Worm (Caenorhabditis elegans) whole organism, late embryonic: Measurements from ENCODE around the gene pqn-62.

ENCODE experiments used
- C08G9.2 ChIP-seq: sonication (generic microtip); optimal IDR thresholded peaks from 2 replicates; lab custom pipeline; 2016; ENCODE audit warnings: mild to moderate bottlenecking, missing genetic modification characterization, moderate library complexity, missing compliant biosample characterization
- C38D4.7 ChIP-seq: fragments of 200-800 bp; sonication (Bioruptor generic); optimal IDR thresholded peaks from 2 replicates; lab custom pipeline; 2018; ENCODE audit warnings: mild to moderate bottlenecking, missing genetic modification characterization, moderate library complexity, missing compliant biosample characterization
- T23F11.4 ChIP-seq: fragments of 200-800 bp; sonication (Bioruptor generic); optimal IDR thresholded peaks from 2 replicates; lab custom pipeline; 2018; ENCODE audit warnings: mild to moderate bottlenecking, missing genetic modification characterization, missing compliant biosample characterization
- Y22D7AL.16 ChIP-seq: sonication (generic microtip); optimal IDR thresholded peaks from 2 replicates; lab custom pipeline; 2016; ENCODE audit warnings: missing genetic modification characterization, missing compliant biosample characterization
- ahr-1 ChIP-seq: sonication (generic microtip); optimal IDR thresholded peaks from 2 replicates; lab custom pipeline; 2016; ENCODE audit warnings: missing genetic modification characterization, missing compliant biosample characterization
- ama-1 ChIP-seq: fragments of 150-350 bp; optimal IDR thresholded peaks from 2 replicates; lab custom pipeline; 2014
- ceh-14 ChIP-seq: sonication (generic microtip); optimal IDR thresholded peaks from 2 replicates; lab custom pipeline; 2016; ENCODE audit warnings: missing genotype, missing genetic modification characterization, missing compliant biosample characterization
- ceh-18 ChIP-seq: sonication (generic microtip); optimal IDR thresholded peaks from 2 replicates; lab custom pipeline; 2016; ENCODE audit warnings: missing genetic modification characterization, missing compliant biosample characterization
- ceh-19 ChIP-seq: fragments of 200-800 bp; sonication (Bioruptor generic); optimal IDR thresholded peaks from 2 replicates; lab custom pipeline; 2018; ENCODE audit warnings: mild to moderate bottlenecking, missing genetic modification characterization, missing compliant biosample characterization
- ceh-22 ChIP-seq: sonication (generic microtip); optimal IDR thresholded peaks from 2 replicates; lab custom pipeline; 2017; ENCODE audit warnings: missing biosample characterization, missing genetic modification characterization
- ceh-30 ChIP-seq: fragments of 150-350 bp; optimal IDR thresholded peaks from 2 replicates; lab custom pipeline; 2014; ENCODE audit warnings: missing biosample characterization, missing genetic modification characterization
- ceh-31 ChIP-seq: sonication (generic microtip); optimal IDR thresholded peaks from 2 replicates; lab custom pipeline; 2016; ENCODE audit warnings: missing genetic modification characterization, missing compliant biosample characterization
- ceh-34 ChIP-seq: sonication (generic microtip); optimal IDR thresholded peaks from 2 replicates; lab custom pipeline; 2016; ENCODE audit warnings: mild to moderate bottlenecking, missing genetic modification characterization, missing compliant biosample characterization
- ceh-48 ChIP-seq: sonication (generic microtip); optimal IDR thresholded peaks from 2 replicates; lab custom pipeline; 2016; ENCODE audit warnings: missing genetic modification characterization, inconsistent platforms, missing compliant biosample characterization
- ceh-6 ChIP-seq: fragments of 200-800 bp; sonication (Bioruptor generic); optimal IDR thresholded peaks from 2 replicates; lab custom pipeline; 2018; ENCODE audit warnings: mild to moderate bottlenecking, missing genetic modification characterization, missing compliant biosample characterization
- ceh-9 ChIP-seq: sonication (generic microtip); optimal IDR thresholded peaks from 2 replicates; lab custom pipeline; 2016; ENCODE audit warnings: mild to moderate bottlenecking, missing genetic modification characterization, inconsistent platforms, missing compliant biosample characterization
- che-1 ChIP-seq: sonication (generic microtip); optimal IDR thresholded peaks from 2 replicates; lab custom pipeline; 2016; ENCODE audit warnings: mild to moderate bottlenecking, missing genetic modification characterization, missing compliant biosample characterization
- dve-1 ChIP-seq: sonication (generic microtip); optimal IDR thresholded peaks from 2 replicates; lab custom pipeline; 2017; ENCODE audit warnings: antibody characterized with exemption, mild to moderate bottlenecking, missing genetic modification characterization, missing compliant biosample characterization
- ets-4 ChIP-seq: sonication (generic microtip); optimal IDR thresholded peaks from 2 replicates; lab custom pipeline; 2016; ENCODE audit warnings: missing genetic modification characterization, missing compliant biosample characterization
- eyg-1 ChIP-seq: sonication (generic microtip); optimal IDR thresholded peaks from 2 replicates; lab custom pipeline; 2016; ENCODE audit warnings: missing genotype, missing genetic modification characterization, missing compliant biosample characterization
- fax-1 ChIP-seq: sonication (generic microtip); optimal IDR thresholded peaks from 2 replicates; lab custom pipeline; 2016; ENCODE audit warnings: missing genotype, missing genetic modification characterization, missing compliant biosample characterization
- fkh-10 ChIP-seq: fragments of 150-350 bp; optimal IDR thresholded peaks from 2 replicates; lab custom pipeline; 2014; ENCODE audit warnings: missing biosample characterization, missing genetic modification reagents, missing genetic modification characterization
- gmeb-2 ChIP-seq: sonication (generic microtip); optimal IDR thresholded peaks from 2 replicates; lab custom pipeline; 2016; ENCODE audit warnings: missing genetic modification characterization, inconsistent platforms, missing compliant biosample characterization
- hlh-13 ChIP-seq: fragments of 200-800 bp; sonication (Bioruptor generic); optimal IDR thresholded peaks from 2 replicates; lab custom pipeline; 2018; ENCODE audit warnings: mild to moderate bottlenecking, missing genetic modification characterization, missing compliant biosample characterization
- hlh-30 ChIP-seq: sonication (generic microtip); optimal IDR thresholded peaks from 2 replicates; lab custom pipeline; 2017; ENCODE audit warnings: antibody characterized with exemption, missing genetic modification characterization, missing compliant biosample characterization; ENCODE audit not compliant: insufficient read depth
- mec-3 ChIP-seq: sonication (generic microtip); optimal IDR thresholded peaks from 2 replicates; lab custom pipeline; 2016; ENCODE audit warnings: borderline replicate concordance, missing genetic modification characterization, missing compliant biosample characterization
- nfya-1 ChIP-seq: sonication (generic microtip); optimal IDR thresholded peaks from 2 replicates; lab custom pipeline; 2017; ENCODE audit warnings: missing genetic modification characterization, mild to moderate bottlenecking, missing compliant biosample characterization, antibody characterized with exemption, moderate library complexity
- nhr-11 ChIP-seq: fragments of 150-350 bp; optimal IDR thresholded peaks from 2 replicates; lab custom pipeline; 2014; ENCODE audit warnings: missing biosample characterization, missing genetic modification characterization
- pag-3 ChIP-seq: sonication (generic microtip); optimal IDR thresholded peaks from 2 replicates; lab custom pipeline; 2016; ENCODE audit warnings: missing compliant biosample characterization, missing genetic modification characterization, borderline replicate concordance
- pat-9 ChIP-seq: fragments of 200-800 bp; sonication (Bioruptor generic); optimal IDR thresholded peaks from 2 replicates; lab custom pipeline; 2018; ENCODE audit warnings: mild to moderate bottlenecking, missing genetic modification characterization, moderate library complexity, missing compliant biosample characterization
- pax-1 ChIP-seq: fragments of 150-350 bp; optimal IDR thresholded peaks from 2 replicates; lab custom pipeline; 2014; ENCODE audit warnings: missing biosample characterization, missing genetic modification characterization
- pha-4 ChIP-seq: fragments of 150-350 bp; optimal IDR thresholded peaks from 2 replicates; lab custom pipeline; 2018; ENCODE audit warnings: missing biosample characterization, missing genetic modification reagents, missing genetic modification characterization
- pqm-1 ChIP-seq: sonication (generic microtip); optimal IDR thresholded peaks from 2 replicates; lab custom pipeline; 2016; ENCODE audit warnings: missing genetic modification characterization, missing compliant biosample characterization
- pros-1 ChIP-seq: fragments of 150-350 bp; optimal IDR thresholded peaks from 2 replicates; lab custom pipeline; 2014; ENCODE audit warnings: missing biosample characterization, missing genetic modification reagents, missing genetic modification characterization
- ref-2 ChIP-seq: sonication (generic microtip); optimal IDR thresholded peaks from 2 replicates; lab custom pipeline; 2016; ENCODE audit warnings: missing genetic modification characterization, missing compliant biosample characterization
- rnt-1 ChIP-seq: sonication (generic microtip); optimal IDR thresholded peaks from 2 replicates; lab custom pipeline; 2016; ENCODE audit warnings: missing genetic modification characterization, missing compliant biosample characterization
- sdc-2 ChIP-seq: sonication (generic microtip); optimal IDR thresholded peaks from 2 replicates; lab custom pipeline; 2016; ENCODE audit warnings: missing genotype, missing genetic modification characterization, missing compliant biosample characterization
- sox-2 ChIP-seq: fragments of 200-800 bp; sonication (Bioruptor generic); IDR thresholded peaks from 2 replicates; pipeline ENCODE4 v1.3.6; 2022; ENCODE audit warnings: missing genetic modification reagents, missing genetic modification characterization, missing compliant biosample characterization
- syd-9 ChIP-seq: sonication (generic microtip); optimal IDR thresholded peaks from 2 replicates; lab custom pipeline; 2016; ENCODE audit warnings: mild to moderate bottlenecking, missing genetic modification characterization, moderate library complexity, missing compliant biosample characterization
- tbx-2 ChIP-seq: sonication (generic microtip); optimal IDR thresholded peaks from 2 replicates; lab custom pipeline; 2016; ENCODE audit warnings: missing genetic modification characterization, missing compliant biosample characterization
- ttx-3 ChIP-seq: sonication (generic microtip); optimal IDR thresholded peaks from 2 replicates; lab custom pipeline; 2016; ENCODE audit warnings: missing genetic modification reagents, missing genetic modification characterization, missing compliant biosample characterization
- unc-3 ChIP-seq, 2 experiments: fragments of 200-800 bp in 1 of 2; sonication (Bioruptor generic) in 1 of 2; sonication (generic microtip) in 1 of 2; conservative IDR thresholded peaks in 1 of 2; optimal IDR thresholded peaks in 1 of 2; 2 replicates each; pipeline versions ENCODE4 v1.3.6 to Lab custom; 2016 to 2022; ENCODE audit warnings: missing compliant biosample characterization in 2 of 2, missing genetic modification characterization in 2 of 2, missing genetic modification reagents in 1 of 2
- unc-42 ChIP-seq: sonication (generic microtip); optimal IDR thresholded peaks from 2 replicates; lab custom pipeline; 2016; ENCODE audit warnings: missing genotype, missing genetic modification characterization, missing compliant biosample characterization
- unc-55 ChIP-seq: sonication (generic microtip); optimal IDR thresholded peaks from 2 replicates; lab custom pipeline; 2017; ENCODE audit warnings: missing biosample characterization, missing genetic modification reagents, missing genetic modification characterization
- unc-86 ChIP-seq: sonication (generic microtip); optimal IDR thresholded peaks from 2 replicates; lab custom pipeline; 2016; ENCODE audit warnings: missing genetic modification characterization, missing compliant biosample characterization
- zip-5 ChIP-seq: sonication (generic microtip); optimal IDR thresholded peaks from 2 replicates; lab custom pipeline; 2016; ENCODE audit warnings: missing genetic modification characterization, missing compliant biosample characterization
- ztf-16 ChIP-seq: sonication (generic microtip); optimal IDR thresholded peaks from 2 replicates; lab custom pipeline; 2017; ENCODE audit warnings: missing genetic modification characterization, missing compliant biosample characterization

pqn-62 gene

DNA sequence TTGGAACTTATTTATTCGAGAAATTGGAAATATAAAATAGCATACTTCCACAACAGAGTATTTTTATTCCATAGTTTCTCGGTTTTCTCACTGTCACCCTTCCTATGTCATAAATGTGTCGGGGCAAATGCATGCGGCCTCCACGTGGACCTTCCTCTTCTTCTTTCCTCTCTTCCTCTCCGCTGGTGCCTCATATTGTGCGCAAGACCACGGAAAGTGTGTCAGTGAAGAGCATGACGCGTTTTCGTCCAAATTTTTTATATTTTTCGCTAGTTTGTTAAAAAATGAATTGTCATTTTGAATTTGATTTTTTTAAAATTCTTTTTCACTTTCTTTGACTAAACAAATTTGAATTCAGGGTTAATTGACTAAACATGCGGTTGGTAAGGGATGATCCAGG is 30.9 kb upstream of the pqn-62 start, which contains the start of gene mans-3 (continued):
- peak; percentile 76 for TF ChIP-seq hlh-30 (tag; lab: Kevin White, UChicago)
- TF ChIP-seq C08G9.2 (tag; lab: Kevin White, UChicago): no peak
- TF ChIP-seq tbx-2 (tag; lab: Kevin White, UChicago): peak; percentile 79
- TF ChIP-seq pag-3: no peak
- no peak for TF ChIP-seq ceh-9
- TF ChIP-seq ceh-22: no peak
- peak; percentile 29 for TF ChIP-seq ceh-6 (GFP tag; lab: Kevin White, UChicago)
- TF ChIP-seq T23F11.4 (GFP tag; lab: Kevin White, UChicago): peak; percentile 44
- TF ChIP-seq ceh-14 (tag; lab: Kevin White, UChicago): peak; percentile 39
- TF ChIP-seq pat-9: peak; percentile 42
- no peak for TF ChIP-seq pax-1 (tag; lab: Kevin White, UChicago)
- peak; percentile 44 for TF ChIP-seq pros-1 (tag; lab: Kevin White, UChicago)
- peak; percentile 76 for TF ChIP-seq unc-42
- TF ChIP-seq sox-2 (GFP tag; lab: Robert Waterston, UW): no peak
- peak; percentile 65 for TF ChIP-seq unc-86 (tag; lab: Kevin White, UChicago)
- peak; percentile 7 for TF ChIP-seq Y22D7AL.16 (tag; lab: Kevin White, UChicago)
- TF ChIP-seq sdc-2 (tag; lab: Kevin White, UChicago): peak; percentile 76
- TF ChIP-seq ttx-3 (tag; lab: Kevin White, UChicago): peak; percentile 74
- peak; percentile 73 for TF ChIP-seq syd-9 (tag; lab: Kevin White, UChicago)
- TF ChIP-seq eyg-1 (tag; lab: Kevin White, UChicago): peak; percentile 38
- peak; percentile 90 for TF ChIP-seq ref-2 (tag; lab: Kevin White, UChicago)
- peak; percentile 39 for TF ChIP-seq ets-4 (tag; lab: Kevin White, UChicago)
- no peak for TF ChIP-seq mec-3 (tag; lab: Kevin White, UChicago)
- TF ChIP-seq ceh-30 (tag; lab: Kevin White, UChicago): no peak
- peak; percentile 49 for TF ChIP-seq dve-1 (tag; lab: Kevin White, UChicago)
- TF ChIP-seq che-1 (tag; lab: Kevin White, UChicago): peak; percentile 10
- no peak for TF ChIP-seq pqm-1
- peak; percentile 72 for TF ChIP-seq unc-55
- peak; percentile 77 for TF ChIP-seq rnt-1 (tag; lab: Kevin White, UChicago)
- no peak for TF ChIP-seq nhr-11 (tag; lab: Kevin White, UChicago)
- TF ChIP-seq ceh-31 (tag; lab: Kevin White, UChicago): peak; percentile 65
- no peak for TF ChIP-seq hlh-13 (GFP tag; lab: Kevin White, UChicago)
- peak; percentile 56 for TF ChIP-seq gmeb-2
- peak; percentile 67 for TF ChIP-seq ztf-16
- TF ChIP-seq C38D4.7: no peak
- no peak for TF ChIP-seq fkh-10 (GFP tag; lab: Kevin White, UChicago)
- TF ChIP-seq fax-1 (tag; lab: Kevin White, UChicago): peak; percentile 34
- TF ChIP-seq ceh-19: peak; percentile 44
- no peak for TF ChIP-seq pha-4 (tag; lab: Kevin White, UChicago)
- TF ChIP-seq unc-3 (GFP tag; conservative IDR thresholded peaks at IDR 0.05; lab: Robert Waterston, UW): peak; percentile 60
- TF ChIP-seq unc-3 (tag; optimal IDR thresholded peaks at IDR 0.05; lab: Kevin White, UChicago): peak; percentile 47
- TF ChIP-seq nfya-1 (tag; lab: Kevin White, UChicago): peak; percentile 91
- TF ChIP-seq ama-1: no peak
- peak; percentile 69 for TF ChIP-seq ceh-34 (tag; lab: Kevin White, UChicago)
- TF ChIP-seq ahr-1: no peak
- TF ChIP-seq ceh-48 (tag; lab: Kevin White, UChicago): peak; percentile 20
- peak; percentile 28 for TF ChIP-seq zip-5 (tag; lab: Kevin White, UChicago)
- peak; percentile 81 for TF ChIP-seq ceh-18 (tag; lab: Kevin White, UChicago)
- TF ChIP-seq, all 69 proteins: peak for 46
